Fruit fly (Drosophila melanogaster): ENCODE measurements around the gene CG10096.

Gene CG10096

DNA sequence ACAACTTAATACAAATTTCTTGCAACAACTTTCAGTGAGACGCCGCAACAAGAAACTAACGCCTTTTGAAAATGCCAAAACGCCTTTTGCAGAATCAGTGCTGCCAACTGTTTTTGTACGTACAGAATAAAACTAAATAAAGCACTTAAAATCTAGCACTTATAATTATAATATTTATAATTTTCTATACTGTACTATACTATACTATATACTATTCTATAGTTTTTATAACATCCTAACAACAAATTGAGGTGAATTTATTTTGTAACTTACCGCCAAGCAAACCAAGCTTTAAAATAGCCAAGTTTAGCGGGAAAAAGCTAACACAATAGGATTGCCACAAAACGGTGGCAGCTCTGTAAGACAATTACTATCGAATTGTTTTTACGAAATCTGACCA lies 38.0 kb upstream of the CG10096 start, which contains the start of the genes Aos1 and Srlp (continued):
- TF ChIP-seq sna (GFP tag; IDR thresholded peaks at IDR 0.05; ENCODE audit: partially characterized antibody) (no peak), chif (GFP tag; optimal IDR thresholded peaks at IDR 0.05) (no peak), peb (GFP tag; IDR thresholded peaks at IDR 0.05) (no peak), sens-2 (GFP tag; IDR thresholded peaks at IDR 0.05) (no peak), Lpt (GFP tag; optimal IDR thresholded peaks at IDR 0.05) (no peak), CG18476 (GFP tag; optimal IDR thresholded peaks at IDR 0.05) (no peak), h (optimal IDR thresholded peaks at IDR 0.05) (no peak), seq (GFP tag; IDR thresholded peaks at IDR 0.05) (no peak), vfl (GFP tag; optimal IDR thresholded peaks at IDR 0.05) (no peak), B-H1 (GFP tag; IDR thresholded peaks at IDR 0.05) (no peak), al (GFP tag; IDR thresholded peaks at IDR 0.05) (peak; percentile 43), yki (optimal IDR thresholded peaks at IDR 0.05) (no peak), D19A (tag; optimal IDR thresholded peaks at IDR 0.05) (peak; percentile 52), vnd (GFP tag; IDR thresholded peaks at IDR 0.05; ENCODE audit: partially characterized antibody) (no peak), CG6254 (GFP tag; optimal IDR thresholded peaks at IDR 0.05) (no peak), CG16779 (GFP tag; IDR thresholded peaks at IDR 0.05) (no peak), Vsx1 (GFP tag; optimal IDR thresholded peaks at IDR 0.05) (no peak), CTCF (GFP tag; optimal IDR thresholded peaks at IDR 0.05) (peak; percentile 40), org-1 (GFP tag; optimal IDR thresholded peaks at IDR 0.05) (no peak), Camta (GFP tag; optimal IDR thresholded peaks at IDR 0.05) (no peak), Dek (tag; optimal IDR thresholded peaks at IDR 0.05) (peak; percentile 63), CG9609 (GFP tag; optimal IDR thresholded peaks at IDR 0.05) (no peak), Hr78 (GFP tag; optimal IDR thresholded peaks at IDR 0.05) (no peak), stwl (tag; optimal IDR thresholded peaks at IDR 0.05) (peak; percentile 53), sim (GFP tag; IDR thresholded peaks at IDR 0.05) (no peak), CG15073 (GFP tag; optimal IDR thresholded peaks at IDR 0.05) (no peak), Poxn (GFP tag; IDR thresholded peaks at IDR 0.05) (no peak), onecut (GFP tag; IDR thresholded peaks at IDR 0.05) (no peak), CG1647 (GFP tag; optimal IDR thresholded peaks at IDR 0.05) (peak; percentile 6), Nf-YC (tag; optimal IDR thresholded peaks at IDR 0.05) (peak; percentile 69), CG12236 (GFP tag; optimal IDR thresholded peaks at IDR 0.05) (no peak), Dfd (GFP tag; optimal IDR thresholded peaks at IDR 0.05) (no peak), CG7271 (tag; optimal IDR thresholded peaks at IDR 0.05) (no peak), fu2 (GFP tag; optimal IDR thresholded peaks at IDR 0.05) (no peak), CG13894 (tag; optimal IDR thresholded peaks at IDR 0.05) (peak; percentile 63), CG17612 (GFP tag; IDR thresholded peaks at IDR 0.05) (no peak), mam (GFP tag; optimal IDR thresholded peaks at IDR 0.05) (peak; percentile 15), vvl (GFP tag; IDR thresholded peaks at IDR 0.05) (no peak), gt (GFP tag; IDR thresholded peaks at IDR 0.05) (no peak), Oli (tag; optimal IDR thresholded peaks at IDR 0.05) (no peak), caup (GFP tag; optimal IDR thresholded peaks at IDR 0.05; ENCODE audit: severe bottlenecking) (no peak), bbx (GFP tag; IDR thresholded peaks at IDR 0.05; ENCODE audit: partially characterized antibody) (no peak), danr (GFP tag; IDR thresholded peaks at IDR 0.05) (no peak), rib (GFP tag; IDR thresholded peaks at IDR 0.05) (no peak), ac (GFP tag; optimal IDR thresholded peaks at IDR 0.05) (no peak), amos (GFP tag; IDR thresholded peaks at IDR 0.05; ENCODE audit: partially characterized antibody) (peak; percentile 12; the same call in 1 of the 2 replicates), CG3847 (GFP tag; IDR thresholded peaks at IDR 0.05) (peak; percentile 55; the same call in 1 of the 2 replicates), ERR (GFP tag; optimal IDR thresholded peaks at IDR 0.05) (no peak), CG12104 (GFP tag; optimal IDR thresholded peaks at IDR 0.05) (peak; percentile 30), CG2678 (tag; optimal IDR thresholded peaks at IDR 0.05) (no peak), en (GFP tag; optimal IDR thresholded peaks at IDR 0.05) (no peak), gce (GFP tag; IDR thresholded peaks at IDR 0.05) (no peak), CG4404 (GFP tag; IDR thresholded peaks at IDR 0.05) (no peak), CG17568 (GFP tag; optimal IDR thresholded peaks at IDR 0.05) (no peak)
